Worm (Caenorhabditis elegans) whole organism, young adult: Measurements from ENCODE around the gene mrpl-30.

Experiments used
- F23B12.7 ChIP-seq: sonication (generic microtip); optimal IDR thresholded peaks from 2 replicates; lab custom pipeline; 2017; ENCODE audit warnings: missing genetic modification characterization, mild to moderate bottlenecking, missing compliant biosample characterization, antibody characterized with exemption, moderate library complexity; ENCODE audit not compliant: insufficient read depth
- F33H1.4 ChIP-seq: fragments of 200-800 bp; sonication (Bioruptor generic); IDR thresholded peaks from 2 replicates; pipeline ENCODE4 v1.3.6; 2022; ENCODE audit warnings: missing genetic modification reagents, missing genetic modification characterization, missing compliant biosample characterization
- F52B5.7 ChIP-seq: sonication (generic microtip); optimal IDR thresholded peaks from 2 replicates; lab custom pipeline; 2016; ENCODE audit warnings: mild to moderate bottlenecking, missing genetic modification characterization, missing compliant biosample characterization
- F57C9.4 ChIP-seq: sonication (generic microtip); optimal IDR thresholded peaks from 2 replicates; lab custom pipeline; 2017; ENCODE audit warnings: mild to moderate bottlenecking, missing genetic modification characterization, missing compliant biosample characterization
- K11D2.4 ChIP-seq: fragments of 200-800 bp; sonication (Bioruptor generic); IDR thresholded peaks from 2 replicates; pipeline ENCODE4 v1.3.6; 2022; ENCODE audit warnings: missing genetic modification reagents, missing genetic modification characterization, missing compliant biosample characterization
- aptf-2 ChIP-seq: fragments of 200-800 bp; sonication (Bioruptor generic); conservative IDR thresholded peaks from 2 replicates; pipeline ENCODE4 v1.3.6; 2022; ENCODE audit warnings: missing genetic modification reagents, missing genetic modification characterization, missing compliant biosample characterization
- aptf-3 ChIP-seq: fragments of 200-800 bp; sonication (Bioruptor generic); IDR thresholded peaks from 2 replicates; pipeline ENCODE4 v1.3.6; 2022; ENCODE audit warnings: missing genetic modification characterization, missing compliant biosample characterization
- attf-3 ChIP-seq: fragments of 200-800 bp; sonication (Bioruptor generic); conservative IDR thresholded peaks from 2 replicates; pipeline ENCODE4 v1.3.6; 2022; ENCODE audit warnings: missing genetic modification reagents, missing genetic modification characterization, missing compliant biosample characterization
- attf-5 ChIP-seq: fragments of 200-800 bp; sonication (Bioruptor generic); optimal IDR thresholded peaks from 2 replicates; lab custom pipeline; 2018; ENCODE audit warnings: mild to moderate bottlenecking, missing genetic modification characterization, missing compliant biosample characterization
- bed-1 ChIP-seq: fragments of 200-800 bp; sonication (Bioruptor generic); IDR thresholded peaks from 2 replicates; pipeline ENCODE4 v1.3.6; 2022; ENCODE audit warnings: missing genetic modification reagents, missing genetic modification characterization, missing compliant biosample characterization
- ceh-27 ChIP-seq: fragments of 200-800 bp; sonication (Bioruptor generic); optimal IDR thresholded peaks from 2 replicates; lab custom pipeline; 2018; ENCODE audit warnings: mild to moderate bottlenecking, missing genetic modification characterization, moderate library complexity, missing compliant biosample characterization
- chd-7 ChIP-seq: sonication (generic microtip); optimal IDR thresholded peaks from 2 replicates; lab custom pipeline; 2016; ENCODE audit warnings: mild to moderate bottlenecking, missing genetic modification characterization, moderate library complexity, missing compliant biosample characterization
- dox-1 ChIP-seq: fragments of 200-800 bp; sonication (Bioruptor generic); IDR thresholded peaks from 2 replicates; pipeline ENCODE4 v1.3.6; 2022; ENCODE audit warnings: missing genetic modification reagents, missing genetic modification characterization, missing compliant biosample characterization
- dpl-1 ChIP-seq: fragments of 150-350 bp; optimal IDR thresholded peaks from 2 replicates; lab custom pipeline; 2014; ENCODE audit warnings: missing biosample characterization, missing genetic modification reagents, missing genetic modification characterization
- efl-1 ChIP-seq: fragments of 150-350 bp; optimal IDR thresholded peaks from 2 replicates; lab custom pipeline; 2014; ENCODE audit warnings: missing biosample characterization, missing genetic modification reagents, missing genetic modification characterization
- lag-1 ChIP-seq: fragments of 200-800 bp; sonication (Bioruptor generic); IDR thresholded peaks from 2 replicates; pipeline ENCODE4 v1.3.6; 2022; ENCODE audit warnings: missing genetic modification reagents, missing genetic modification characterization, missing compliant biosample characterization
- lin-35 ChIP-seq, 3 experiments: fragments of 150-350 bp in 2 of 3; sonication (generic microtip) in 1 of 3; optimal IDR thresholded peaks; 2 replicates each; lab custom pipeline; 2014 to 2018; ENCODE audit warnings: missing biosample characterization in 3 of 3, missing genetic modification characterization in 3 of 3, missing genetic modification reagents in 3 of 3
- lin-54 ChIP-seq: fragments of 200-800 bp; sonication (Bioruptor generic); optimal IDR thresholded peaks from 2 replicates; lab custom pipeline; 2018; ENCODE audit warnings: mild to moderate bottlenecking, missing genetic modification characterization, missing compliant biosample characterization
- lsl-1 ChIP-seq: fragments of 200-800 bp; sonication (Bioruptor generic); optimal IDR thresholded peaks from 2 replicates; lab custom pipeline; 2018; ENCODE audit warnings: mild to moderate bottlenecking, missing genetic modification characterization, moderate library complexity, missing compliant biosample characterization
- mcd-1 ChIP-seq: fragments of 200-800 bp; sonication (Bioruptor generic); IDR thresholded peaks from 2 replicates; pipeline ENCODE4 v1.3.6; 2022; ENCODE audit warnings: missing genetic modification reagents, missing genetic modification characterization, missing compliant biosample characterization
- mel-28 ChIP-seq: sonication (generic microtip); optimal IDR thresholded peaks from 2 replicates; lab custom pipeline; 2016; ENCODE audit warnings: borderline replicate concordance, mild to moderate bottlenecking, missing genetic modification characterization, missing compliant biosample characterization
- nfya-2 ChIP-seq: fragments of 200-800 bp; sonication (Bioruptor generic); IDR thresholded peaks from 2 replicates; pipeline ENCODE4 v1.3.6; 2022; ENCODE audit warnings: missing genetic modification reagents, missing genetic modification characterization, missing compliant biosample characterization
- nhr-179 ChIP-seq: sonication (generic microtip); optimal IDR thresholded peaks from 2 replicates; lab custom pipeline; 2016; ENCODE audit warnings: mild to moderate bottlenecking, missing genetic modification characterization, missing compliant biosample characterization
- nhr-80 ChIP-seq: sonication (generic microtip); optimal IDR thresholded peaks from 2 replicates; lab custom pipeline; 2016; ENCODE audit warnings: missing genetic modification characterization, missing compliant biosample characterization
- nhr-90 ChIP-seq: sonication (generic microtip); optimal IDR thresholded peaks from 2 replicates; lab custom pipeline; 2016; ENCODE audit warnings: missing genotype, mild to moderate bottlenecking, missing genetic modification characterization, missing compliant biosample characterization
- pbrm-1 ChIP-seq: fragments of 200-800 bp; sonication (Bioruptor generic); IDR thresholded peaks from 2 replicates; pipeline ENCODE4 v1.3.6; 2022; ENCODE audit warnings: missing genetic modification reagents, missing genetic modification characterization, missing compliant biosample characterization
- repo-1 ChIP-seq: sonication (generic microtip); optimal IDR thresholded peaks from 2 replicates; lab custom pipeline; 2017; ENCODE audit warnings: mild to moderate bottlenecking, missing genetic modification characterization, missing compliant biosample characterization
- snpc-4 ChIP-seq, 5 experiments: fragments of 150-350 bp in 1 of 5; sonication (generic microtip) in 4 of 5; optimal IDR thresholded peaks; 2 replicates each; lab custom pipeline; 2014 to 2018; ENCODE audit warnings: missing genetic modification characterization in 5 of 5, missing biosample characterization in 3 of 5, antibody characterized with exemption in 2 of 5, mild to moderate bottlenecking in 2 of 5, missing compliant biosample characterization in 2 of 5, missing genotype in 2 of 5, moderate library complexity in 2 of 5, missing genetic modification reagents in 1 of 5
- sptf-2 ChIP-seq: fragments of 200-800 bp; sonication (Bioruptor generic); optimal IDR thresholded peaks from 2 replicates; lab custom pipeline; 2018; ENCODE audit warnings: mild to moderate bottlenecking, missing genetic modification characterization, missing compliant biosample characterization
- tbp1 ChIP-seq: fragments of 200-800 bp; sonication (Bioruptor generic); optimal IDR thresholded peaks from 2 replicates; lab custom pipeline; 2018; ENCODE audit warnings: mild to moderate bottlenecking, missing genetic modification characterization, missing compliant biosample characterization
- ztf-3 ChIP-seq: fragments of 200-800 bp; sonication (Bioruptor generic); optimal IDR thresholded peaks from 2 replicates; lab custom pipeline; 2018; ENCODE audit warnings: mild to moderate bottlenecking, missing genetic modification characterization, missing compliant biosample characterization

Gene mrpl-30

ce11 chrIII:2418159-2418658, 7.4 kb upstream of the mrpl-30 start, which contains the start of the genes W04B5.5 and W04B5.3 (continued):
- no peak for TF ChIP-seq aptf-2
- no peak for TF ChIP-seq ztf-3 (GFP tag; lab: Kevin White, UChicago)
- no peak for TF ChIP-seq mel-28
- TF ChIP-seq dox-1 (GFP tag; lab: Robert Waterston, UW) = peak; percentile 41; the same call in 1 of the 2 replicates
- TF ChIP-seq tbp1 = peak; percentile 31
- TF ChIP-seq attf-5 (GFP tag; lab: Kevin White, UChicago) = peak; percentile 25
- TF ChIP-seq F52B5.7 (tag; lab: Kevin White, UChicago) = no peak
- TF ChIP-seq nfya-2 (GFP tag; lab: Robert Waterston, UW) = no peak
- no peak for TF ChIP-seq nhr-90 (tag; lab: Kevin White, UChicago)
- peak in 2 of 3 experiments; percentile 68 to 82 for TF ChIP-seq lin-35 (GFP tag; optimal IDR thresholded peaks at IDR 0.05; lab: Kevin White, UChicago)
- TF ChIP-seq ceh-27 = no peak
- TF ChIP-seq chd-7 = no peak
- TF ChIP-seq snpc-4 (GFP tag; optimal IDR thresholded peaks at IDR 0.05; lab: Kevin White, UChicago) = no peak
- peak in 1 of 4 experiments; percentile 0 for TF ChIP-seq snpc-4 (tag; optimal IDR thresholded peaks at IDR 0.05; lab: Kevin White, UChicago)
- peak; percentile 82 for TF ChIP-seq efl-1 (GFP tag; lab: Kevin White, UChicago)
- peak; percentile 37 for TF ChIP-seq lsl-1 (GFP tag; lab: Kevin White, UChicago)
- TF ChIP-seq nhr-179 (tag; lab: Kevin White, UChicago) = no peak
- TF ChIP-seq nhr-80 (tag; lab: Kevin White, UChicago) = peak; percentile 29
- TF ChIP-seq pbrm-1 = peak; percentile 60; the same call in 1 of the 2 replicates

DNA sequence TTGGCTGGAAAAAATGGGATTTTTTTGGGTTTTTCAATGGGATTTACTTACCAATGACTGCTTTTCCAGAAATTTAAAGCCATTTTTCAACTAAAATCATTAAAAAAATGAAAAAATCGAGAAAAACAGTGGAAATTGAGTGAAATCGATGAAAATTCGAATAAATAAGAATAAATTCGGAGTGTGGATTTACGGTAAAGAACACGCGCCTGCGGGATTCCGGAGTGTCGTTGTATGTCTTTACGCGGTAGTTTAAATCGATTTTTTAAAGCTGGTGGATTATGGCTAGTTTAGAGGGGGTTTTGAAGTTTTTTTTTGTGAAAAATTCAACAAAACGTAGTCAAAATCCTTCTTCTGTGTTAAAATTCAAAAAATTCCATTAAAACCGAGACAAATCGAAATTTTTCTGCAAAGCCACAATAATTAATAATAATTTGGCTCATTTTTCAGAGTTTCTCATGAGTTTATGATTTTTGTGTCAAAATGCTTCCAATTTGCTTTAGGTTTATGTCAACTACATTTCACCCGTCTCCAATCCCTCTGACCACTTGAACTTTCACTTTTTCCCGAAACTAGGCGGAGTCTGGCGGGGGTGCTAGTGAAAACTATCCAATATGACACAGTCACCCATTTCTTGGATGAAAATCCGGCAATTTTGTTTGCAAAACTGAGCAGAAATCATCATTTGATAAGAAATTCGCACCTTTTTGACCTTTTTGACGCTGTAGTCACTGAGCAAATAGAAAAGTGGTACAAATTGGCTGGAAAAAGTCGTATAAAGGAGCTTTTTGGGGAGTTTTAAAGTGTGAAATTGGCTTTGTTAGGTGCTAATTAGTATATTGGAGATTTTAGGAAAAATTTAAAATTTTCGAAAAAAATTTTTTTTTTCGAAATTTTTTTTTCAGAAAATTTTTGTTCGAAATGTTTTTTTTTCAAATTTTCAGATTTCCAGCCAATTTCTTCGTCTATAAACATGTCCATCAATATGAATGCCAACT, 9.3 kb downstream of the mrpl-30 start, which contains the start of the genes cic-1 and strm-1:
cic-1 (minus strand) TSS at position 96 of the 998 bp plus-strand sequence.
strm-1 (plus strand) TSS at position 945 of the 998 bp plus-strand sequence.
- TF ChIP-seq lin-35 (GFP tag; optimal IDR thresholded peaks at IDR 0.05; lab: Kevin White, UChicago) (peak in 2 of 3 experiments; percentile 5 to 72), F23B12.7 (peak; percentile 17), mcd-1 (0 out of 2 replicates have a peak, but pooled peaks have one; percentile 17), lsl-1 (GFP tag; lab: Kevin White, UChicago) (peak; percentile 17), aptf-3 (GFP tag; lab: Robert Waterston, UW) (no peak), bed-1 (GFP tag; lab: Robert Waterston, UW) (no peak), attf-5 (GFP tag; lab: Kevin White, UChicago) (peak; percentile 33), efl-1 (GFP tag; lab: Kevin White, UChicago) (peak; percentile 51), attf-3 (GFP tag; lab: Robert Waterston, UW) (peak; percentile 98), dpl-1 (GFP tag; lab: Kevin White, UChicago) (peak; percentile 52), sptf-2 (GFP tag; lab: Kevin White, UChicago) (no peak), lin-54 (GFP tag; lab: Kevin White, UChicago) (peak; percentile 75), F33H1.4 (GFP tag; lab: Robert Waterston, UW) (peak; percentile 35; the same call in 1 of the 2 replicates)
- TF ChIP-seq, all 124 proteins: peak for 10

- no peak for TF ChIP-seq repo-1 (tag; lab: Kevin White, UChicago)
- TF ChIP-seq lag-1 (GFP tag; lab: Robert Waterston, UW) = no peak
- peak; percentile 26 for TF ChIP-seq lsl-1 (GFP tag; lab: Kevin White, UChicago)
Measured at ce11 chrIII:2393666-2394154, 17.1 kb downstream of the mrpl-30 start.

DNA sequence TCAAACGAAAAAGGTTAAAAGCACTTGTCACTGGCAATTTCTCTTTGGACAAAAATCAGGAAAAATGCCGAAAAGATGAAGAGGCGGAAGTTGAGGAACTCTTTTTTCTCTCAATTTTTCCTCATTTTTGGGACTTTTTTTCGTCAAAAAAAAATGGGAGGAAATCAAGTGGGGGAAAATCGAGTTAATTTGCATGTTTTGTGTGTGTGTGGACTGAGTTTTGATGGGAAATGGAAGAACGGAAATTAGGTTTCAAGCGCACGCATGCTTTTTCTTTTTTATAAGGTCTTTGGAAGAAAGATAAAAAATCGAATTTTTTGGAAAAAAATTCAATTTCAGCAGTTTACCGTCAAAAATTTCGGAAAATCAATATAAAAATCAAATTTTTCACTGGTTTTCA, 19.1 kb downstream of the mrpl-30 start:
- no peak for TF ChIP-seq F57C9.4 (tag; lab: Kevin White, UChicago)
- no peak for TF ChIP-seq efl-1 (GFP tag; lab: Kevin White, UChicago)
- TF ChIP-seq K11D2.4 (GFP tag; lab: Robert Waterston, UW) = no peak
